Worm (Caenorhabditis elegans): ENCODE measurements around the gene mig-18.

- TF ChIP-seq ceh-28 (tag; optimal IDR thresholded peaks at IDR 0.05) (no peak), ZK546.5 (tag; optimal IDR thresholded peaks at IDR 0.05) (no peak), fos-1 (tag; optimal IDR thresholded peaks at IDR 0.05) (no peak), snpc-4 (tag; optimal IDR thresholded peaks at IDR 0.05) (no peak), ztf-4 (tag; optimal IDR thresholded peaks at IDR 0.05) (no peak), skn-1 (tag; optimal IDR thresholded peaks at IDR 0.05) (no peak), nhr-77 (tag; optimal IDR thresholded peaks at IDR 0.05) (no peak), lin-39 (tag; optimal IDR thresholded peaks at IDR 0.05) (no peak)
Measured at ce11 chrIII:13381684-13382083, 21.4 kb upstream of the mig-18 start.
